Fruit fly (Drosophila melanogaster): ENCODE measurements around the gene Sr-CIV.
A peak's percentile ranks its signal among the peaks of the same experiment; 100 is the strongest.

Gene Sr-CIV

dm6 chr2L:3558299-3558698 is 34.4 kb upstream of the Sr-CIV start:
- TF ChIP-seq cg (GFP tag; optimal IDR thresholded peaks at IDR 0.05): no peak
- no peak for TF ChIP-seq cad (GFP tag; optimal IDR thresholded peaks at IDR 0.05)
- no peak for TF ChIP-seq sd (tag; optimal IDR thresholded peaks at IDR 0.05)
- no peak for TF ChIP-seq CHES-1-like (GFP tag; optimal IDR thresholded peaks at IDR 0.05)
- no peak for TF ChIP-seq tx (GFP tag; optimal IDR thresholded peaks at IDR 0.05)
- TF ChIP-seq tll (GFP tag; optimal IDR thresholded peaks at IDR 0.05): no peak
- no peak for TF ChIP-seq gsb-n (tag; optimal IDR thresholded peaks at IDR 0.05)
- no peak for TF ChIP-seq CoRest (tag; optimal IDR thresholded peaks at IDR 0.05)
- no peak for TF ChIP-seq GATAe (GFP tag; conservative IDR thresholded peaks at IDR 0.05)
- TF ChIP-seq CG8924 (tag; optimal IDR thresholded peaks at IDR 0.05): no peak
- TF ChIP-seq Dip2 (GFP tag; IDR thresholded peaks at IDR 0.05): no peak
- no peak for TF ChIP-seq ranshi (GFP tag; IDR thresholded peaks at IDR 0.05)
- TF ChIP-seq CG4404 (GFP tag; IDR thresholded peaks at IDR 0.05): no peak
- TF ChIP-seq CG3995 (GFP tag; optimal IDR thresholded peaks at IDR 0.05): no peak
- no peak for TF ChIP-seq Hr39 (optimal IDR thresholded peaks at IDR 0.05)
- TF ChIP-seq CG12942 (GFP tag; optimal IDR thresholded peaks at IDR 0.05): no peak
- no peak for TF ChIP-seq C15 (GFP tag; IDR thresholded peaks at IDR 0.05)
- TF ChIP-seq D19A (tag; optimal IDR thresholded peaks at IDR 0.05): no peak
- no peak for TF ChIP-seq Dek (tag; optimal IDR thresholded peaks at IDR 0.05)
- no peak for TF ChIP-seq CG13296 (GFP tag; optimal IDR thresholded peaks at IDR 0.05)

- TF ChIP-seq hb (GFP tag; IDR thresholded peaks at IDR 0.05; ENCODE audit: partially characterized antibody): no peak
- TF ChIP-seq ase (GFP tag; IDR thresholded peaks at IDR 0.05): no peak
- TF ChIP-seq nom (GFP tag; optimal IDR thresholded peaks at IDR 0.05): peak; percentile 2
- peak; percentile 53 for TF ChIP-seq grau (tag; optimal IDR thresholded peaks at IDR 0.05)
- TF ChIP-seq Pdp1 (GFP tag; optimal IDR thresholded peaks at IDR 0.05): peak in 1 of 2 experiments; percentile 47
- no peak for TF ChIP-seq lov (optimal IDR thresholded peaks at IDR 0.05)
- TF ChIP-seq lov (GFP tag; IDR thresholded peaks at IDR 0.05): no peak
- TF ChIP-seq da (GFP tag; optimal IDR thresholded peaks at IDR 0.05): no peak
Observed at dm6 chr2L:3557471-3557870, 33.6 kb upstream of the Sr-CIV start.

DNA sequence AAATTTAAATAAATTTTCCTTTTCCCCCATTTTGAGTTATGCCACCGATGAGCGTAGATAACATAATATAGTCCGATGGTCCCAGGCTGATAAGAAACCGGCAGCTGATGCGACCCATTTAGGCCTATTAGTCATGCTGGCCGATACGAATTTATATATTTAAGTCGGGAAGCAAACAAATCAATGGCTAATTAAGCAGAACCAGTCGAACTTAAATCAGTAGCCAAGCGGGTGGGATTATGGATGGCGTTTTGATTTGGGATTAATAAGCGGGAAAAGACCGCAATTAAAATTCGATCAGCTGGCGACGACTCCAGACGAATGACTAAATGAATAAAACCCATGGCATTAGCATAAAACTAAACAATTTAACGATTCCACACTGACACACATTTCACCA is 33.1 kb upstream of the Sr-CIV start:
- TF ChIP-seq CG15011 (GFP tag; optimal IDR thresholded peaks at IDR 0.05) (no peak), Doc2 (GFP tag; IDR thresholded peaks at IDR 0.05) (no peak), Nf-YB (GFP tag; optimal IDR thresholded peaks at IDR 0.05) (no peak), slou (GFP tag; optimal IDR thresholded peaks at IDR 0.05) (no peak), hth (optimal IDR thresholded peaks at IDR 0.05) (no peak), dysf (GFP tag; IDR thresholded peaks at IDR 0.05) (no peak), CG8765 (GFP tag; IDR thresholded peaks at IDR 0.05) (no peak), dati (GFP tag; IDR thresholded peaks at IDR 0.05) (no peak), Mes4 (GFP tag; optimal IDR thresholded peaks at IDR 0.05) (no peak), Jarid2 (GFP tag; optimal IDR thresholded peaks at IDR 0.05) (no peak), Ada2b (GFP tag; IDR thresholded peaks at IDR 0.05) (no peak), Atf-2 (GFP tag; optimal IDR thresholded peaks at IDR 0.05) (no peak), CG15479 (GFP tag; optimal IDR thresholded peaks at IDR 0.05) (no peak), dm (GFP tag; optimal IDR thresholded peaks at IDR 0.05) (no peak), Awh (GFP tag; IDR thresholded peaks at IDR 0.05) (peak; percentile 58; the same call in 1 of the 2 replicates), bsh (GFP tag; optimal IDR thresholded peaks at IDR 0.05) (no peak), CG3281 (GFP tag; optimal IDR thresholded peaks at IDR 0.05) (no peak), klu (GFP tag; IDR thresholded peaks at IDR 0.05) (no peak), abd-A (tag; optimal IDR thresholded peaks at IDR 0.05) (peak; percentile 7), CG1792 (GFP tag; optimal IDR thresholded peaks at IDR 0.05) (no peak), vvl (GFP tag; IDR thresholded peaks at IDR 0.05) (peak; percentile 59; the same call in 1 of the 2 replicates), gsb-n (tag; optimal IDR thresholded peaks at IDR 0.05) (peak; percentile 57), CG10209 (GFP tag; optimal IDR thresholded peaks at IDR 0.05) (no peak), CG2712 (tag; optimal IDR thresholded peaks at IDR 0.05) (no peak), psq (GFP tag; optimal IDR thresholded peaks at IDR 0.05) (no peak)

Data from whole organism, embryonic.